Fruit fly (Drosophila melanogaster): ENCODE data around the gene Ccp84Ad.

DNA sequence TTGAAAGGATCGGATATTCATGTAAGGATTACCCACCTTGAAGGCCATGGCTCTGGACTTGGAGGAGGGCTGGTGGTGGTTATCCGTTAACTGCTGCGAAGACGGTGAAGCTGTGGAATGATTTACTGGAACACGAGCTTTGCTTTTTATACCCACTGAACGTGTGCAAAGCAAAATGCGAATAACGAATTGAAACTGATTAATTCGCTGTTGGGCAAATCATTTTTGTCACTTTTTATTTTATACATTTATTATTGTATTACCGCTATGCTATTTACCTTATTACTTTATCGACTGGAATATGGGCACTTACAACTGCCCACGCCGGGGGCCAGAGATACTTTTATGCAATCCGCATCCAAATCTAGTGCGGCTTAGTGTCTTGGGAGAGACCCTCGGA lies 2.4 kb upstream of the Ccp84Ad start, which contains the start of gene Ccp84Af:
- no peak for TF ChIP-seq CG8478 (optimal IDR thresholded peaks at IDR 0.05)
- TF ChIP-seq CTCF (optimal IDR thresholded peaks at IDR 0.05): no peak
